Worm (Caenorhabditis elegans): Measurements from ENCODE around the gene pitr-2.
"Not testable (repeated sequence)": the region's sequence is repeated elsewhere in the genome, so short reads cannot be mapped to it uniquely, and the experiment has no call there.

DNA sequence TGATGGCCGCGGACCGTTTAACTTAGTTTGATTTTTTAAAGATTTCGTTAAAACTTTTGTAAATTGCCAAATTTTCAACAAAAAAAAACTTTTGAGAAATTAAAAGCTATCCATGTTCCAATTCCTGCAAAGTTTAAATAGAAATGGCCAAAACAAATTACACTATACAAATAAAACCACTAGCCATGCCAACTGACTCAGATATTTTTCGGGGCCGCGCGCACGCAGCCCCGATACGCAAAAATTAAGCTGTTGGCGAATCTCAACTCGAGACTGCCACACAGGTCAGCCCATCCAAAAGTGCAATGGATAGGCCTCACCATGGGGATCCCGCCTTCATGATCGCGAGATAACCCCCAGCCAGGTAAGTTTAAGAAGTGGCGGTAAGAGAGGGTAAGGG lies 50.9 kb downstream of the pitr-2 start:
- TF ChIP-seq unc-130 (GFP tag; optimal IDR thresholded peaks at IDR 0.05); nhr-6 (tag; optimal IDR thresholded peaks at IDR 0.05); lin-13 (GFP tag; optimal IDR thresholded peaks at IDR 0.05); lin-15B (tag; optimal IDR thresholded peaks at IDR 0.05); mxl-3 (GFP tag; optimal IDR thresholded peaks at IDR 0.05); zag-1 (tag; optimal IDR thresholded peaks at IDR 0.05); lin-39 (tag; optimal IDR thresholded peaks at IDR 0.05); Y105C5A.15 (GFP tag; IDR thresholded peaks at IDR 0.05); R02D3.7 (tag; optimal IDR thresholded peaks at IDR 0.05); ama-1 (optimal IDR thresholded peaks at IDR 0.05); fos-1 (tag; optimal IDR thresholded peaks at IDR 0.05): not testable (repeated sequence)
- TF ChIP-seq mdt-29 (GFP tag; IDR thresholded peaks at IDR 0.05) (peak; percentile 15; the same call in 1 of the 2 replicates), lin-38 (GFP tag; IDR thresholded peaks at IDR 0.05) (peak; percentile 44; the same call in 1 of the 2 replicates)
